Fruit fly (Drosophila melanogaster) whole organism: ENCODE results near the gene Ccn.

Experiments
- Dll ChIP-seq: fragments of >200 bp; optimal IDR thresholded peaks from 2 replicates; lab custom pipeline; 2017
- pan ChIP-seq: fragments of >200 bp; optimal IDR thresholded peaks from 2 replicates; lab custom pipeline; 2017
- psq ChIP-seq: fragments of >200 bp; optimal IDR thresholded peaks from 2 replicates; lab custom pipeline; 2017

DNA sequence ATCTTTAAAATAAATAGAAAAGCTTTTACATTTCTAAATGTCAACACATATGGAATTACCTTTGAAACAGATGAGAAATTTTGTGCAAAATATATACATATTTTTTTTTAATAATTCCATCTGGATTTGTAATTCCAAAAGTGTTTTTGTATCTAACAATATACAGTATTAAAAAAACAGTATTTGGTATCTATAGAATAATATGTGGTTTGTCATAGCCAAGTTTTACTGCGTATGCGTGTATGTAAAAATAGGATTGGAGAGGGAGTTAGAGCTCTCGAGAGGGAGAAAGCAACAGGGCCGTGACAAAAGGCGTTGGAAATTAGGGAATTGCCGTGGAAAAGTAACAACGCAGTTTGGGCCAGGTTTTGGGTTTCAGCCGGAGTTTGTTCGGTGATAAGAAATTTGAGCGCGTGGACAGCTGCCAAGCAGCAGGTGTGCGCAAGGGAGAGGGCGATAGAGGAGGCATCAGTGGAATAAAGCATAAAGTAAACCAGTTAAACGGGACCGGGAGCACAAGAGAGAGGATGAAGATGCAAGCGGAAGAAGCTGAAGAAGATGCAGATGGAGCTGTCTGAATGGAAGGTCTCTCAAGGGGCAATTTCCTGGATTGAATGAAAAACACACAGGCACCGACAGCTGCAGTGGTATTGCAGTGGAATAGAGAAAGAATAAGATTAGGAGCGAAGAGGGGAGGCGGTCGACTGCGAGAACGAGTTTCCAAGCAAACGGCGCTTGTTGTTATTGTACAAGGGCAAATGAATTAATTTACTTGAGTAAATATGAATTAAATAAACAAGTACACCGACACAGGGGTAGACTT is 36.7 kb upstream of the Ccn start:
- TF ChIP-seq psq (lab: Kevin White, UChicago): no peak
- TF ChIP-seq Dll (lab: Kevin White, UChicago): no peak
- no peak for TF ChIP-seq pan
